Fruit fly (Drosophila melanogaster) whole organism, prepupa: ENCODE measurements around the gene sro.
A peak's percentile ranks its signal among the peaks of the same experiment; 100 is the strongest.

Experiments used
- Blimp-1 ChIP-seq: fragments of 200-800 bp; sonication (Bioruptor generic); optimal IDR thresholded peaks from 3 replicates; lab custom pipeline; 2017; ENCODE audit warnings: missing biosample characterization, missing genetic modification characterization, mild to moderate bottlenecking, moderate library complexity, missing genetic modification reagents
- CG10631 ChIP-seq: fragments of 200-800 bp; sonication (Bioruptor generic); optimal IDR thresholded peaks from 2 replicates; lab custom pipeline; 2016; ENCODE audit warnings: missing biosample characterization, missing genetic modification characterization
- CG11762 ChIP-seq: fragments of 200-800 bp; sonication (Bioruptor generic); optimal IDR thresholded peaks from 3 replicates; lab custom pipeline; 2016; ENCODE audit warnings: missing biosample characterization, missing genetic modification characterization; ENCODE audit not compliant: insufficient read depth
- CG11902 ChIP-seq: fragments of 200-800 bp; sonication (Bioruptor generic); optimal IDR thresholded peaks from 3 replicates; lab custom pipeline; 2016; ENCODE audit warnings: missing biosample characterization, missing genetic modification characterization
- CG15336 ChIP-seq: fragments of 200-800 bp; sonication (Bioruptor generic); IDR thresholded peaks from 2 replicates; pipeline ENCODE4 v1.3.6; 2022; ENCODE audit warnings: missing biosample characterization, missing genetic modification characterization
- CG1621 ChIP-seq: fragments of 200-800 bp; sonication (Bioruptor generic); optimal IDR thresholded peaks from 3 replicates; lab custom pipeline; 2018; ENCODE audit warnings: missing biosample characterization, mild to moderate bottlenecking, missing genetic modification characterization
- CG16779 ChIP-seq: fragments of 200-800 bp; sonication (Bioruptor generic); optimal IDR thresholded peaks from 3 replicates; lab custom pipeline; 2017; ENCODE audit warnings: missing biosample characterization, mild to moderate bottlenecking, missing genetic modification characterization
- CG3032 ChIP-seq: fragments of 200-800 bp; optimal IDR thresholded peaks from 2 replicates; lab custom pipeline; 2019; ENCODE audit warnings: missing biosample characterization, mild to moderate bottlenecking, missing genetic modification characterization, moderate library complexity
- CG31627 ChIP-seq: fragments of 200-800 bp; sonication (Bioruptor generic); optimal IDR thresholded peaks from 3 replicates; lab custom pipeline; 2016; ENCODE audit warnings: missing biosample characterization, missing genetic modification characterization
- CG32006 ChIP-seq: fragments of 200-800 bp; sonication (Bioruptor generic); optimal IDR thresholded peaks from 3 replicates; lab custom pipeline; 2017; ENCODE audit warnings: missing biosample characterization, mild to moderate bottlenecking, missing genetic modification characterization
- CG3919 ChIP-seq: fragments of 200-800 bp; sonication (Bioruptor generic); optimal IDR thresholded peaks from 3 replicates; lab custom pipeline; 2016; ENCODE audit warnings: missing biosample characterization, missing genetic modification characterization
- CG4318 ChIP-seq: fragments of 200-800 bp; sonication (Bioruptor generic); optimal IDR thresholded peaks from 3 replicates; lab custom pipeline; 2017; ENCODE audit warnings: missing biosample characterization, mild to moderate bottlenecking, missing genetic modification characterization
- CG6163 ChIP-seq: fragments of 200-800 bp; sonication (Bioruptor generic); IDR thresholded peaks from 3 replicates; pipeline ENCODE4 v1.3.6; 2022; ENCODE audit warnings: missing biosample characterization, missing genetic modification characterization
- CG6276 ChIP-seq: fragments of 200-800 bp; sonication (Bioruptor generic); optimal IDR thresholded peaks from 2 replicates; lab custom pipeline; 2017; ENCODE audit warnings: missing biosample characterization, mild to moderate bottlenecking, missing genetic modification characterization
- CG6792 ChIP-seq: fragments of 200-800 bp; sonication (Bioruptor generic); optimal IDR thresholded peaks from 3 replicates; lab custom pipeline; 2016; ENCODE audit warnings: missing biosample characterization, missing genetic modification characterization
- CG6808 ChIP-seq: fragments of 200-800 bp; sonication (Bioruptor generic); optimal IDR thresholded peaks from 3 replicates; lab custom pipeline; 2017; ENCODE audit warnings: missing biosample characterization, missing genetic modification characterization, mild to moderate bottlenecking, moderate library complexity, missing genetic modification reagents
- CG6854 ChIP-seq: fragments of 200-800 bp; sonication (Bioruptor generic); optimal IDR thresholded peaks from 2 replicates; lab custom pipeline; 2017; ENCODE audit warnings: missing biosample characterization, mild to moderate bottlenecking, missing genetic modification characterization
- CG7368 ChIP-seq: fragments of 200-800 bp; sonication (Bioruptor generic); optimal IDR thresholded peaks from 3 replicates; lab custom pipeline; 2016; ENCODE audit warnings: missing biosample characterization, missing genetic modification characterization
- CG8119 ChIP-seq: fragments of 200-800 bp; sonication (Bioruptor generic); IDR thresholded peaks from 3 replicates; pipeline ENCODE4 v1.3.6; 2022; ENCODE audit warnings: missing biosample characterization, missing genetic modification characterization
- CG8319 ChIP-seq: fragments of 200-800 bp; sonication (Bioruptor generic); optimal IDR thresholded peaks from 3 replicates; lab custom pipeline; 2016; ENCODE audit warnings: missing biosample characterization, missing genetic modification characterization
- CG8632 ChIP-seq: fragments of 200-800 bp; sonication (Bioruptor generic); optimal IDR thresholded peaks from 3 replicates; lab custom pipeline; 2016; ENCODE audit warnings: missing biosample characterization, missing genetic modification characterization
- CG9139 ChIP-seq: fragments of 200-800 bp; sonication (Bioruptor generic); optimal IDR thresholded peaks from 3 replicates; lab custom pipeline; 2017; ENCODE audit warnings: missing biosample characterization, mild to moderate bottlenecking, missing genetic modification characterization
- Eip78C ChIP-seq: fragments of 200-800 bp; sonication (Bioruptor generic); peaks from one replicate; lab custom pipeline; 2016; ENCODE audit warnings: missing biosample characterization, missing genetic modification characterization
- Eip93F ChIP-seq: fragments of 200-800 bp; sonication (Bioruptor generic); optimal IDR thresholded peaks from 2 replicates; lab custom pipeline; 2016; ENCODE audit warnings: missing biosample characterization, mild to moderate bottlenecking, missing genetic modification characterization
- Ets21C ChIP-seq: fragments of 200-800 bp; sonication (Bioruptor generic); optimal IDR thresholded peaks from 3 replicates; lab custom pipeline; 2016; ENCODE audit warnings: missing biosample characterization, missing genetic modification characterization
- Ets96B ChIP-seq: fragments of 200-800 bp; optimal IDR thresholded peaks from 2 replicates; lab custom pipeline; 2019; ENCODE audit warnings: missing biosample characterization, mild to moderate bottlenecking, missing genetic modification characterization, moderate library complexity
- Hr38 ChIP-seq: sonication (Bioruptor generic); optimal IDR thresholded peaks from 2 replicates; lab custom pipeline; 2016; ENCODE audit warnings: missing biosample characterization, missing genetic modification characterization
- Hr39 ChIP-seq: fragments of 200-800 bp; sonication (Bioruptor generic); optimal IDR thresholded peaks from 2 replicates; lab custom pipeline; 2016; ENCODE audit warnings: missing biosample characterization, missing genetic modification characterization
- Hr4 ChIP-seq: fragments of 200-800 bp; sonication (Bioruptor generic); optimal IDR thresholded peaks from 3 replicates; lab custom pipeline; 2016; ENCODE audit warnings: missing biosample characterization, missing genetic modification characterization
- Lpt ChIP-seq: fragments of 200-800 bp; sonication (Bioruptor generic); optimal IDR thresholded peaks from 3 replicates; lab custom pipeline; 2016; ENCODE audit warnings: missing biosample characterization, missing genetic modification characterization
- Met ChIP-seq: fragments of 200-800 bp; sonication (Bioruptor generic); optimal IDR thresholded peaks from 3 replicates; lab custom pipeline; 2016; ENCODE audit warnings: missing biosample characterization, missing genetic modification characterization
- OdsH ChIP-seq: fragments of 200-800 bp; sonication (Bioruptor generic); optimal IDR thresholded peaks from 3 replicates; lab custom pipeline; 2016; ENCODE audit warnings: missing biosample characterization, missing genetic modification characterization
- Smox ChIP-seq: fragments of 200-800 bp; sonication (Bioruptor generic); optimal IDR thresholded peaks from 3 replicates; lab custom pipeline; 2016; ENCODE audit warnings: missing biosample characterization, missing genetic modification characterization
- Sox102F ChIP-seq: fragments of 200-800 bp; sonication (Bioruptor generic); optimal IDR thresholded peaks from 2 replicates; lab custom pipeline; 2016; ENCODE audit warnings: missing biosample characterization, mild to moderate bottlenecking, missing genetic modification characterization
- Sox14 ChIP-seq: fragments of 200-800 bp; sonication (Bioruptor generic); optimal IDR thresholded peaks from 3 replicates; lab custom pipeline; 2016; ENCODE audit warnings: missing biosample characterization, missing genetic modification characterization
- Sox15 ChIP-seq: fragments of 200-800 bp; sonication (Bioruptor generic); optimal IDR thresholded peaks from 3 replicates; lab custom pipeline; 2016; ENCODE audit warnings: missing biosample characterization, missing genetic modification characterization
- acj6 ChIP-seq: fragments of 200-800 bp; sonication (Bioruptor generic); optimal IDR thresholded peaks from 3 replicates; lab custom pipeline; 2016; ENCODE audit warnings: missing biosample characterization, missing genetic modification characterization
- dac ChIP-seq: fragments of 200-800 bp; sonication (Bioruptor generic); optimal IDR thresholded peaks from 2 replicates; lab custom pipeline; 2017; ENCODE audit warnings: missing biosample characterization, mild to moderate bottlenecking, missing genetic modification characterization
- eg ChIP-seq: fragments of 200-800 bp; sonication (Bioruptor generic); IDR thresholded peaks from 3 replicates; pipeline ENCODE4 v1.3.6; 2022; ENCODE audit warnings: missing biosample characterization, missing genetic modification characterization
- esn ChIP-seq: fragments of 200-800 bp; sonication (Bioruptor generic); optimal IDR thresholded peaks from 2 replicates; lab custom pipeline; 2016; ENCODE audit warnings: missing biosample characterization, mild to moderate bottlenecking, missing genetic modification characterization, moderate library complexity
- fd59A ChIP-seq: fragments of 200-800 bp; sonication (Bioruptor generic); optimal IDR thresholded peaks from 2 replicates; lab custom pipeline; 2017; ENCODE audit warnings: missing biosample characterization, mild to moderate bottlenecking, missing genetic modification characterization, missing genetic modification reagents
- fd85E ChIP-seq: fragments of 200-800 bp; sonication (Bioruptor generic); optimal IDR thresholded peaks from 3 replicates; lab custom pipeline; 2016; ENCODE audit warnings: missing biosample characterization, missing genetic modification characterization
- fkh ChIP-seq: fragments of 200-800 bp; sonication (Bioruptor generic); optimal IDR thresholded peaks from 3 replicates; lab custom pipeline; 2017; ENCODE audit warnings: missing biosample characterization, mild to moderate bottlenecking, missing genetic modification characterization, moderate library complexity
- pdm3 ChIP-seq: fragments of 200-800 bp; sonication (Bioruptor generic); optimal IDR thresholded peaks from 3 replicates; lab custom pipeline; 2016; ENCODE audit warnings: missing biosample characterization, missing genetic modification characterization
- salr ChIP-seq, 2 experiments: fragments of 200-800 bp; sonication (Bioruptor generic); optimal IDR thresholded peaks; 3 replicates each; lab custom pipeline; 2016 to 2018; ENCODE audit warnings: missing biosample characterization in 2 of 2, missing genetic modification characterization in 2 of 2, mild to moderate bottlenecking in 1 of 2
- spab ChIP-seq: fragments of 200-800 bp; sonication (Bioruptor generic); optimal IDR thresholded peaks from 2 replicates; lab custom pipeline; 2017; ENCODE audit warnings: missing biosample characterization, mild to moderate bottlenecking, missing genetic modification characterization, missing genetic modification reagents
- ss ChIP-seq, 2 experiments: fragments of 200-800 bp; sonication (Bioruptor generic); optimal IDR thresholded peaks; 2 replicates in 1 of 2; 3 replicates in 1 of 2; lab custom pipeline; 2017 to 2018; ENCODE audit warnings: mild to moderate bottlenecking in 2 of 2, missing biosample characterization in 2 of 2, missing genetic modification characterization in 2 of 2, moderate library complexity in 1 of 2
- svp ChIP-seq: fragments of 200-800 bp; sonication (Bioruptor generic); peaks from one replicate; lab custom pipeline; 2016; ENCODE audit warnings: missing biosample characterization, missing genetic modification characterization
- vri ChIP-seq: fragments of 200-800 bp; sonication (Bioruptor generic); optimal IDR thresholded peaks from 3 replicates; lab custom pipeline; 2016; ENCODE audit warnings: missing biosample characterization, mild to moderate bottlenecking, missing genetic modification characterization

sro gene

DNA sequence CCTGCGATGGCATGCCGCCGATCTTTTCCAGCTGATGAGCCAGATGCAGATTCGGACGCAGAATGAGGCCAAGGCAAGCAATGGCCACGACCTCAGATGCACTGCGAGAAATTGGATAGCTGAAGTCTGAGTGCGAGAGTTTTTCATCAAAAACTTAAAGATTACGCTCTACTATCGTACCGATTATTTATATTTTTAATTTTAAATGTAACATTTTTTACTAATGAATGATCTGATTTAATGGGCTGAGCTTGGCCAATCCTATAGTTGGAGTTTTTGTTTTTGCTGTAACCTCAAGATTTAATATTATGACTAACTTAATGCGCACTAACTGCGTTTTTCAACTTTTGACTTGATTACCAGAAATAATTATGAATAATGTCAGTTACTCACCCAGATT lies 32.1 kb upstream of the sro start (continued):
- TF ChIP-seq Hr39 (GFP tag; lab: Kevin White, UChicago) (peak; percentile 53), Hr4 (GFP tag; lab: Kevin White, UChicago) (peak; percentile 34), CG10631 (GFP tag; lab: Kevin White, UChicago) (peak; percentile 8), salr (GFP tag; optimal IDR thresholded peaks at IDR 0.05; lab: Kevin White, UChicago) (peak in 1 of 2 experiments; percentile 36)

DNA sequence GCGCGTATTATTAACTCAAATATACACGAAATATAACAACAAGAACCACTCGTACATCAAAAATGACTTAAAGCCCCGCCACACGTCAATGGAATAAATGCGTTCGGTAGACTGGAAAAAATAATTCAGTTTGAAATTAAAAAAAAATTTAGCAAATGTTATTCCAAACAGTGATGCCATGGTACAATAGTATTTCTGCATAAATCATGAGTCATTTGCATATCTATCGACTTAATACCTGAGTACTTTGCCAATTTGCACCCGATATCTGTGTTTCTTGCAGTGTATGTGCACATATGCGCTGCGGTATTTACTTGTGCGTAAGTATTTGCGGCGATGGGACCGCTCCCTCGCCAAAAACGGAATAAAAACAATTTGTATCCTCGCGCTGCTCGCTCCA lies 31.2 kb upstream of the sro start:
- TF ChIP-seq CG6276 (GFP tag; lab: Kevin White, UChicago) (peak; percentile 48), Sox14 (GFP tag; lab: Kevin White, UChicago) (peak; percentile 97), Smox (GFP tag; lab: Kevin White, UChicago) (peak; percentile 98), Hr39 (GFP tag; lab: Kevin White, UChicago) (peak; percentile 99), ss (GFP tag; optimal IDR thresholded peaks at IDR 0.05; lab: Kevin White, UChicago) (peak; percentile 39 to 73), CG6163 (GFP tag; lab: Robert Waterston, UW) (peak; percentile 90), CG10631 (GFP tag; lab: Kevin White, UChicago) (peak; percentile 89), CG6792 (peak; percentile 95), Eip78C (peak; percentile 98), CG3032 (tag; lab: Kevin White, UChicago) (peak; percentile 76), CG7368 (GFP tag; lab: Kevin White, UChicago) (peak; percentile 93), Sox15 (peak; percentile 96), spab (peak; percentile 73), Hr38 (no peak), svp (GFP tag; lab: Kevin White, UChicago) (peak; percentile 98), CG11902 (GFP tag; lab: Kevin White, UChicago) (peak; percentile 97), CG3919 (GFP tag; lab: Kevin White, UChicago) (peak; percentile 97), CG1621 (peak; percentile 72), pdm3 (GFP tag; lab: Kevin White, UChicago) (peak; percentile 94), fkh (GFP tag; lab: Kevin White, UChicago) (no peak), fd85E (GFP tag; lab: Kevin White, UChicago) (peak; percentile 83), Blimp-1 (GFP tag; lab: Kevin White, UChicago) (peak; percentile 92), CG6854 (GFP tag; lab: Kevin White, UChicago) (peak; percentile 96), CG8119 (GFP tag; lab: Robert Waterston, UW) (peak; percentile 72; the same call in 2 of the 3 replicates), Sox102F (GFP tag; lab: Kevin White, UChicago) (peak; percentile 99), CG16779 (tag; lab: Kevin White, UChicago) (peak; percentile 38), Ets21C (GFP tag; lab: Kevin White, UChicago) (peak; percentile 98), Lpt (GFP tag; lab: Kevin White, UChicago) (peak; percentile 67), OdsH (peak; percentile 94), esn (GFP tag; lab: Kevin White, UChicago) (peak; percentile 99), CG32006 (GFP tag; lab: Kevin White, UChicago) (peak; percentile 70), CG6808 (GFP tag; lab: Kevin White, UChicago) (peak; percentile 66), CG31627 (GFP tag; lab: Kevin White, UChicago) (peak; percentile 99), eg (GFP tag; lab: Robert Waterston, UW) (peak; percentile 83), Eip93F (GFP tag; lab: Kevin White, UChicago) (peak; percentile 96), CG15336 (GFP tag; lab: Robert Waterston, UW) (peak; percentile 77), vri (peak; percentile 96), CG9139 (GFP tag; lab: Kevin White, UChicago) (peak; percentile 53), Met (GFP tag; lab: Kevin White, UChicago) (peak; percentile 97), dac (GFP tag; lab: Kevin White, UChicago) (no peak), CG8319 (GFP tag; lab: Kevin White, UChicago) (peak; percentile 95), salr (GFP tag; optimal IDR thresholded peaks at IDR 0.05; lab: Kevin White, UChicago) (peak; percentile 61 to 65), fd59A (GFP tag; lab: Kevin White, UChicago) (peak; percentile 60), CG11762 (GFP tag; lab: Kevin White, UChicago) (peak; percentile 90), CG8632 (GFP tag; lab: Kevin White, UChicago) (peak; percentile 93), Ets96B (peak; percentile 70), CG4318 (GFP tag; lab: Kevin White, UChicago) (peak; percentile 22), acj6 (GFP tag; lab: Kevin White, UChicago) (peak; percentile 96)
